Fruit fly (Drosophila melanogaster) whole organism, embryonic: ENCODE measurements around the gene Eip63F-1.

Experiments used
- Adf1 ChIP-seq: fragments of 200-800 bp; sonication (Bioruptor generic); IDR thresholded peaks from 2 replicates; pipeline ENCODE4 v1.3.6; 2022; ENCODE audit warnings: missing biosample characterization, missing genetic modification characterization
- Atf3 ChIP-seq: fragments of 200-800 bp; sonication (Bioruptor generic); optimal IDR thresholded peaks from 3 replicates; lab custom pipeline; 2016; ENCODE audit warnings: missing biosample characterization, missing genetic modification characterization
- CG10267 ChIP-seq: fragments of 200-800 bp; sonication (Bioruptor generic); optimal IDR thresholded peaks from 2 replicates; lab custom pipeline; 2018; ENCODE audit warnings: missing biosample characterization, mild to moderate bottlenecking, missing genetic modification characterization, moderate library complexity
- CG11560 ChIP-seq: fragments of 200-800 bp; sonication (Bioruptor generic); IDR thresholded peaks from 3 replicates; pipeline ENCODE4 v1.3.6; 2022; ENCODE audit warnings: missing biosample characterization, missing genetic modification characterization
- CG14050 ChIP-seq: fragments of 200-800 bp; sonication (Bioruptor generic); IDR thresholded peaks from 3 replicates; pipeline ENCODE4 v1.3.6; 2022; ENCODE audit warnings: missing biosample characterization, missing genetic modification characterization
- CG15601 ChIP-seq: fragments of 200-800 bp; sonication (Bioruptor generic); optimal IDR thresholded peaks from 3 replicates; lab custom pipeline; 2019; ENCODE audit warnings: missing biosample characterization, mild to moderate bottlenecking, missing genetic modification characterization, moderate library complexity
- CG17359 ChIP-seq: fragments of 200-800 bp; sonication (Bioruptor generic); optimal IDR thresholded peaks from 3 replicates; lab custom pipeline; 2018; ENCODE audit warnings: missing biosample characterization, mild to moderate bottlenecking, missing genetic modification characterization, moderate library complexity
- CG17829 ChIP-seq: fragments of 200-800 bp; optimal IDR thresholded peaks from 2 replicates; lab custom pipeline; 2019; ENCODE audit warnings: missing biosample characterization, mild to moderate bottlenecking, missing genetic modification characterization, moderate library complexity
- CG18599 ChIP-seq: fragments of 200-800 bp; sonication (Bioruptor generic); optimal IDR thresholded peaks from 3 replicates; lab custom pipeline; 2017; ENCODE audit warnings: missing biosample characterization, missing genetic modification characterization, mild to moderate bottlenecking, moderate library complexity, missing genetic modification reagents
- CG2116 ChIP-seq: fragments of 200-800 bp; sonication (Bioruptor generic); optimal IDR thresholded peaks from 3 replicates; lab custom pipeline; 2018; ENCODE audit warnings: missing biosample characterization, mild to moderate bottlenecking, missing genetic modification characterization
- CG34224 ChIP-seq: fragments of 200-800 bp; sonication (Bioruptor generic); IDR thresholded peaks from 3 replicates; pipeline ENCODE4 v1.3.6; 2022; ENCODE audit warnings: missing biosample characterization, missing genetic modification characterization; ENCODE audit not compliant: partially characterized antibody
- CG42726 ChIP-seq: fragments of 200-800 bp; sonication (Bioruptor generic); IDR thresholded peaks from 2 replicates; pipeline ENCODE4 v1.3.6; 2022; ENCODE audit warnings: missing biosample characterization, missing genetic modification characterization; ENCODE audit not compliant: partially characterized antibody
- CG4282 ChIP-seq: fragments of 200-800 bp; sonication (Bioruptor generic); optimal IDR thresholded peaks from 2 replicates; lab custom pipeline; 2016; ENCODE audit warnings: missing biosample characterization, missing genetic modification characterization
- CG4730 ChIP-seq: fragments of 200-800 bp; sonication (Bioruptor generic); IDR thresholded peaks from 2 replicates; pipeline ENCODE4 v1.3.6; 2022; ENCODE audit warnings: missing biosample characterization, missing genetic modification characterization
- CG5245 ChIP-seq: fragments of 200-800 bp; sonication (Bioruptor generic); optimal IDR thresholded peaks from 3 replicates; lab custom pipeline; 2016; ENCODE audit warnings: missing biosample characterization, missing genetic modification characterization
- CG6683 ChIP-seq: fragments of 200-800 bp; sonication (Bioruptor generic); optimal IDR thresholded peaks from 2 replicates; lab custom pipeline; 2017; ENCODE audit warnings: missing biosample characterization, mild to moderate bottlenecking, missing genetic modification characterization, missing genetic modification reagents
- CG6813 ChIP-seq: fragments of 200-800 bp; sonication (Bioruptor generic); optimal IDR thresholded peaks from 2 replicates; lab custom pipeline; 2017; ENCODE audit warnings: missing biosample characterization, missing genetic modification characterization, mild to moderate bottlenecking, moderate library complexity, missing genetic modification reagents
- CG7271 ChIP-seq: fragments of 200-800 bp; sonication (Bioruptor generic); optimal IDR thresholded peaks from 2 replicates; lab custom pipeline; 2018; ENCODE audit warnings: missing biosample characterization, mild to moderate bottlenecking, missing genetic modification characterization, moderate library complexity
- Eip74EF ChIP-seq, 2 experiments: fragments of 200-800 bp in 1 of 2; fragments of >200 bp in 1 of 2; sonication (Bioruptor generic) in 1 of 2; optimal IDR thresholded peaks; 2 replicates each; lab custom pipeline; 2017 to 2019; ENCODE audit warnings: missing biosample characterization in 2 of 2, missing genetic modification characterization in 2 of 2, mild to moderate bottlenecking in 1 of 2, moderate library complexity in 1 of 2
- Ets65A ChIP-seq: fragments of 200-800 bp; sonication (Bioruptor generic); peaks from one replicate; lab custom pipeline; 2016; ENCODE audit warnings: missing biosample characterization, missing genetic modification characterization
- HLH54F ChIP-seq: fragments of 200-800 bp; sonication (Bioruptor generic); optimal IDR thresholded peaks from 3 replicates; lab custom pipeline; 2016; ENCODE audit warnings: missing biosample characterization, missing genetic modification characterization
- MBD-R2 ChIP-seq: fragments of 200-800 bp; sonication (Bioruptor generic); IDR thresholded peaks from 2 replicates; pipeline ENCODE4 v1.3.6; 2022; ENCODE audit warnings: missing biosample characterization, missing genetic modification characterization
- MESR4 ChIP-seq: fragments of 200-800 bp; sonication (Bioruptor generic); optimal IDR thresholded peaks from 2 replicates; lab custom pipeline; 2018; ENCODE audit warnings: missing biosample characterization, mild to moderate bottlenecking, missing genetic modification characterization, moderate library complexity
- Nf-YA ChIP-seq: fragments of 200-800 bp; sonication (Bioruptor generic); IDR thresholded peaks from 2 replicates; pipeline ENCODE4 v1.3.6; 2022; ENCODE audit warnings: missing biosample characterization, missing genetic modification characterization
- Scr ChIP-seq: fragments of 200-800 bp; sonication (Bioruptor generic); IDR thresholded peaks from 2 replicates; pipeline ENCODE4 v1.3.6; 2022; ENCODE audit warnings: missing biosample characterization, missing genetic modification characterization; ENCODE audit not compliant: partially characterized antibody
- Tbp ChIP-seq: fragments of >200 bp; optimal IDR thresholded peaks from 2 replicates; lab custom pipeline; 2018; ENCODE audit warnings: missing biosample characterization, missing genetic modification characterization
- Trl ChIP-seq, 3 experiments: fragments of >200 bp in 2 of 3; fragments of 200-800 bp in 1 of 3; sonication (Bioruptor generic) in 1 of 3; optimal IDR thresholded peaks; 2 replicates in 1 of 3; 3 replicates in 2 of 3; lab custom pipeline; 2016 to 2017; ENCODE audit warnings: missing biosample characterization in 1 of 3, missing genetic modification characterization in 1 of 3
- Usf ChIP-seq: fragments of 200-800 bp; sonication (Bioruptor generic); optimal IDR thresholded peaks from 2 replicates; lab custom pipeline; 2017; ENCODE audit warnings: missing genotype, missing biosample characterization, missing genetic modification characterization
- ato ChIP-seq: fragments of 200-800 bp; sonication (Bioruptor generic); IDR thresholded peaks from 2 replicates; pipeline ENCODE4 v1.3.6; 2022; ENCODE audit warnings: missing biosample characterization, missing genetic modification characterization; ENCODE audit not compliant: partially characterized antibody
- bcd ChIP-seq: fragments of 200-800 bp; sonication (Bioruptor generic); optimal IDR thresholded peaks from 2 replicates; lab custom pipeline; 2017; ENCODE audit warnings: missing biosample characterization, mild to moderate bottlenecking, missing genetic modification characterization
- cad ChIP-seq: fragments of >200 bp; optimal IDR thresholded peaks from 2 replicates; lab custom pipeline; 2017; ENCODE audit warnings: missing biosample characterization, missing genetic modification characterization
- crc ChIP-seq: fragments of 200-800 bp; sonication (Bioruptor generic); optimal IDR thresholded peaks from 2 replicates; lab custom pipeline; 2016; ENCODE audit warnings: missing biosample characterization, missing genetic modification characterization
- gro ChIP-seq: fragments of 200-800 bp; sonication (Bioruptor generic); optimal IDR thresholded peaks from 2 replicates; lab custom pipeline; 2016; ENCODE audit warnings: missing biosample characterization, missing genetic modification characterization
- gsb ChIP-seq: fragments of 200-800 bp; sonication (Bioruptor generic); IDR thresholded peaks from 2 replicates; pipeline ENCODE4 v1.3.6; 2022; ENCODE audit warnings: missing biosample characterization, missing genetic modification characterization
- her ChIP-seq: fragments of 200-800 bp; sonication (Bioruptor generic); optimal IDR thresholded peaks from 2 replicates; lab custom pipeline; 2016; ENCODE audit warnings: missing biosample characterization, missing genetic modification characterization
- inv ChIP-seq: fragments of 200-800 bp; sonication (Bioruptor generic); IDR thresholded peaks from 2 replicates; pipeline ENCODE4 v1.3.6; 2022; ENCODE audit warnings: missing biosample characterization, missing genetic modification characterization; ENCODE audit not compliant: partially characterized antibody
- jing ChIP-seq: fragments of 200-800 bp; sonication (Bioruptor generic); optimal IDR thresholded peaks from 2 replicates; lab custom pipeline; 2018; ENCODE audit warnings: missing biosample characterization, mild to moderate bottlenecking, missing genetic modification characterization
- nmo ChIP-seq: fragments of 200-800 bp; sonication (Bioruptor generic); optimal IDR thresholded peaks from 2 replicates; lab custom pipeline; 2018; ENCODE audit warnings: missing biosample characterization, mild to moderate bottlenecking, missing genetic modification characterization, moderate library complexity
- nom ChIP-seq: fragments of 200-800 bp; sonication (Bioruptor generic); optimal IDR thresholded peaks from 2 replicates; lab custom pipeline; 2017; ENCODE audit warnings: missing biosample characterization, missing genetic modification characterization, mild to moderate bottlenecking, moderate library complexity, missing genetic modification reagents
- odd ChIP-seq: fragments of 200-800 bp; sonication (Bioruptor generic); optimal IDR thresholded peaks from 2 replicates; lab custom pipeline; 2017; ENCODE audit warnings: missing biosample characterization, mild to moderate bottlenecking, missing genetic modification characterization
- pita ChIP-seq: fragments of 200-800 bp; sonication (Bioruptor generic); optimal IDR thresholded peaks from 2 replicates; lab custom pipeline; 2017; ENCODE audit warnings: missing biosample characterization, mild to moderate bottlenecking, missing genetic modification characterization
- psq ChIP-seq: fragments of 200-800 bp; sonication (Bioruptor generic); optimal IDR thresholded peaks from 2 replicates; lab custom pipeline; 2017; ENCODE audit warnings: missing biosample characterization, missing genetic modification characterization
- pum ChIP-seq: fragments of 200-800 bp; sonication (Bioruptor generic); optimal IDR thresholded peaks from 2 replicates; lab custom pipeline; 2016; ENCODE audit warnings: missing biosample characterization, missing genetic modification characterization
- sens-2 ChIP-seq: fragments of 200-800 bp; sonication (Bioruptor generic); IDR thresholded peaks from 2 replicates; pipeline ENCODE4 v1.3.6; 2022; ENCODE audit warnings: missing biosample characterization, missing genetic modification characterization
- slp2 ChIP-seq: fragments of 200-800 bp; sonication (Bioruptor generic); optimal IDR thresholded peaks from 2 replicates; lab custom pipeline; 2016; ENCODE audit warnings: missing biosample characterization, missing genetic modification characterization
- sqz ChIP-seq: fragments of 200-800 bp; sonication (Bioruptor generic); optimal IDR thresholded peaks from 3 replicates; lab custom pipeline; 2018; ENCODE audit warnings: missing biosample characterization, mild to moderate bottlenecking, missing genetic modification characterization
- stwl ChIP-seq: fragments of 200-800 bp; sonication (Bioruptor generic); optimal IDR thresholded peaks from 3 replicates; lab custom pipeline; 2018; ENCODE audit warnings: missing biosample characterization, mild to moderate bottlenecking, missing genetic modification characterization, moderate library complexity
- wek ChIP-seq: fragments of 200-800 bp; sonication (Bioruptor generic); optimal IDR thresholded peaks from 3 replicates; lab custom pipeline; 2018; ENCODE audit warnings: missing biosample characterization, mild to moderate bottlenecking, missing genetic modification characterization, moderate library complexity

Eip63F-1 gene

dm6 chr3L:3862504-3863380 lies 72.7 kb downstream of the Eip63F-1 start (continued):
- TF ChIP-seq Tbp (GFP tag; lab: Kevin White, UChicago) (no peak), ato (no peak), pum (GFP tag; lab: Kevin White, UChicago) (no peak), CG42726 (GFP tag; lab: Robert Waterston, UW) (no peak), CG4730 (GFP tag; lab: Robert Waterston, UW) (no peak), CG14050 (GFP tag; lab: Robert Waterston, UW) (no peak; the same call in 2 of the 3 replicates), pita (GFP tag; lab: Kevin White, UChicago) (no peak), CG4282 (GFP tag; lab: Kevin White, UChicago) (no peak), Adf1 (no peak), Trl (optimal IDR thresholded peaks at IDR 0.05; lab: Kevin White, UChicago) (no peak), Trl (GFP tag; optimal IDR thresholded peaks at IDR 0.05; lab: Kevin White, UChicago) (no peak), nmo (GFP tag; lab: Kevin White, UChicago) (peak; percentile 85), jing (GFP tag; lab: Kevin White, UChicago) (peak; percentile 71), Scr (no peak), CG34224 (GFP tag; lab: Robert Waterston, UW) (no peak), sens-2 (GFP tag; lab: Robert Waterston, UW) (peak; percentile 71), CG2116 (GFP tag; lab: Kevin White, UChicago) (no peak), CG18599 (GFP tag; lab: Kevin White, UChicago) (peak; percentile 52), CG17359 (tag; lab: Kevin White, UChicago) (peak; percentile 40), MESR4 (GFP tag; lab: Kevin White, UChicago) (peak; percentile 3), CG15601 (tag; lab: Kevin White, UChicago) (peak; percentile 74), odd (GFP tag; lab: Kevin White, UChicago) (peak; percentile 33), HLH54F (GFP tag; lab: Kevin White, UChicago) (peak; percentile 3), crc (no peak), her (GFP tag; lab: Kevin White, UChicago) (no peak), Atf3 (GFP tag; lab: Kevin White, UChicago) (peak; percentile 73), stwl (tag; lab: Kevin White, UChicago) (peak; percentile 48), CG5245 (peak; percentile 51), gsb (no peak), wek (no peak), CG17829 (tag; lab: Kevin White, UChicago) (peak; percentile 82), CG6683 (no peak), MBD-R2 (GFP tag; lab: Robert Waterston, UW) (no peak), gro (GFP tag; lab: Kevin White, UChicago) (no peak), Eip74EF (GFP tag; optimal IDR thresholded peaks at IDR 0.05; lab: Kevin White, UChicago) (peak in 1 of 2 experiments; percentile 49), cad (no peak), nom (GFP tag; lab: Kevin White, UChicago) (no peak), CG11560 (tag; lab: Robert Waterston, UW) (no peak), CG10267 (tag; lab: Kevin White, UChicago) (peak; percentile 83), bcd (peak; percentile 27), Usf (peak; percentile 62), Nf-YA (GFP tag; lab: Robert Waterston, UW) (no peak), slp2 (GFP tag; lab: Kevin White, UChicago) (peak; percentile 57), CG6813 (GFP tag; lab: Kevin White, UChicago) (peak; percentile 63), sqz (GFP tag; lab: Kevin White, UChicago) (peak; percentile 21), Ets65A (GFP tag; lab: Kevin White, UChicago) (peak; percentile 93), CG7271 (peak; percentile 14), psq (GFP tag; lab: Kevin White, UChicago) (peak; percentile 14), inv (GFP tag; lab: Robert Waterston, UW) (no peak)
